Worm (Caenorhabditis elegans): ENCODE results near the gene arrd-2.

ce11 chrII:9377158-9377557 is 30.4 kb upstream of the arrd-2 start, which contains the start of gene C06C3.10:
- TF ChIP-seq lin-15B (tag; optimal IDR thresholded peaks at IDR 0.05) (no peak), tbx-2 (tag; optimal IDR thresholded peaks at IDR 0.05) (no peak)
